Worm (Caenorhabditis elegans) whole organism, late embryonic: ENCODE data around the gene E02H1.1.

Experiments used
- C08G9.2 ChIP-seq: sonication (generic microtip); optimal IDR thresholded peaks from 2 replicates; lab custom pipeline; 2016; ENCODE audit warnings: mild to moderate bottlenecking, missing genetic modification characterization, moderate library complexity, missing compliant biosample characterization
- F13H6.1 ChIP-seq: sonication (generic microtip); optimal IDR thresholded peaks from 2 replicates; lab custom pipeline; 2016; ENCODE audit warnings: missing genetic modification characterization, missing compliant biosample characterization
- K02D7.2 ChIP-seq: sonication (generic microtip); optimal IDR thresholded peaks from 2 replicates; lab custom pipeline; 2017; ENCODE audit warnings: mild to moderate bottlenecking, missing genetic modification characterization, missing compliant biosample characterization
- K09A11.1 ChIP-seq: sonication (generic microtip); optimal IDR thresholded peaks from 2 replicates; lab custom pipeline; 2017; ENCODE audit warnings: antibody characterized with exemption, mild to moderate bottlenecking, missing genetic modification characterization, missing compliant biosample characterization; ENCODE audit not compliant: insufficient read depth
- T23F11.4 ChIP-seq: fragments of 200-800 bp; sonication (Bioruptor generic); optimal IDR thresholded peaks from 2 replicates; lab custom pipeline; 2018; ENCODE audit warnings: mild to moderate bottlenecking, missing genetic modification characterization, missing compliant biosample characterization
- Y22D7AL.16 ChIP-seq: sonication (generic microtip); optimal IDR thresholded peaks from 2 replicates; lab custom pipeline; 2016; ENCODE audit warnings: missing genetic modification characterization, missing compliant biosample characterization
- ama-1 ChIP-seq: fragments of 150-350 bp; optimal IDR thresholded peaks from 2 replicates; lab custom pipeline; 2014
- ceh-2 ChIP-seq: sonication (generic microtip); optimal IDR thresholded peaks from 2 replicates; lab custom pipeline; 2016; ENCODE audit warnings: missing genotype, missing genetic modification characterization, missing compliant biosample characterization
- ceh-22 ChIP-seq: sonication (generic microtip); optimal IDR thresholded peaks from 2 replicates; lab custom pipeline; 2017; ENCODE audit warnings: missing biosample characterization, missing genetic modification characterization
- ceh-24 ChIP-seq: sonication (generic microtip); optimal IDR thresholded peaks from 2 replicates; lab custom pipeline; 2016; ENCODE audit warnings: mild to moderate bottlenecking, missing genetic modification characterization, missing compliant biosample characterization
- ceh-45 ChIP-seq: fragments of 200-800 bp; sonication (Bioruptor generic); IDR thresholded peaks from 2 replicates; pipeline ENCODE4 v1.3.6; 2022; ENCODE audit warnings: missing genetic modification reagents, missing genetic modification characterization, missing compliant biosample characterization
- ceh-48 ChIP-seq: sonication (generic microtip); optimal IDR thresholded peaks from 2 replicates; lab custom pipeline; 2016; ENCODE audit warnings: missing genetic modification characterization, inconsistent platforms, missing compliant biosample characterization
- ceh-9 ChIP-seq: sonication (generic microtip); optimal IDR thresholded peaks from 2 replicates; lab custom pipeline; 2016; ENCODE audit warnings: mild to moderate bottlenecking, missing genetic modification characterization, inconsistent platforms, missing compliant biosample characterization
- che-1 ChIP-seq: sonication (generic microtip); optimal IDR thresholded peaks from 2 replicates; lab custom pipeline; 2016; ENCODE audit warnings: mild to moderate bottlenecking, missing genetic modification characterization, missing compliant biosample characterization
- dmd-4 ChIP-seq: sonication (generic microtip); optimal IDR thresholded peaks from 2 replicates; lab custom pipeline; 2016; ENCODE audit warnings: borderline replicate concordance, missing genetic modification characterization, missing compliant biosample characterization
- elt-2 ChIP-seq: sonication (generic microtip); optimal IDR thresholded peaks from 2 replicates; lab custom pipeline; 2016; ENCODE audit warnings: missing genetic modification reagents, missing genetic modification characterization, missing compliant biosample characterization
- elt-4 ChIP-seq: sonication (generic microtip); optimal IDR thresholded peaks from 2 replicates; lab custom pipeline; 2016; ENCODE audit warnings: missing genetic modification characterization, missing compliant biosample characterization
- ets-4 ChIP-seq: sonication (generic microtip); optimal IDR thresholded peaks from 2 replicates; lab custom pipeline; 2016; ENCODE audit warnings: missing genetic modification characterization, missing compliant biosample characterization
- eyg-1 ChIP-seq: sonication (generic microtip); optimal IDR thresholded peaks from 2 replicates; lab custom pipeline; 2016; ENCODE audit warnings: missing genotype, missing genetic modification characterization, missing compliant biosample characterization
- fkh-10 ChIP-seq: fragments of 150-350 bp; optimal IDR thresholded peaks from 2 replicates; lab custom pipeline; 2014; ENCODE audit warnings: missing biosample characterization, missing genetic modification reagents, missing genetic modification characterization
- gmeb-2 ChIP-seq: sonication (generic microtip); optimal IDR thresholded peaks from 2 replicates; lab custom pipeline; 2016; ENCODE audit warnings: missing genetic modification characterization, inconsistent platforms, missing compliant biosample characterization
- hlh-13 ChIP-seq: fragments of 200-800 bp; sonication (Bioruptor generic); optimal IDR thresholded peaks from 2 replicates; lab custom pipeline; 2018; ENCODE audit warnings: mild to moderate bottlenecking, missing genetic modification characterization, missing compliant biosample characterization
- hlh-15 ChIP-seq: sonication (generic microtip); optimal IDR thresholded peaks from 2 replicates; lab custom pipeline; 2016; ENCODE audit warnings: missing genetic modification characterization, missing compliant biosample characterization
- hlh-30 ChIP-seq: sonication (generic microtip); optimal IDR thresholded peaks from 2 replicates; lab custom pipeline; 2017; ENCODE audit warnings: antibody characterized with exemption, missing genetic modification characterization, missing compliant biosample characterization; ENCODE audit not compliant: insufficient read depth
- mec-3 ChIP-seq: sonication (generic microtip); optimal IDR thresholded peaks from 2 replicates; lab custom pipeline; 2016; ENCODE audit warnings: borderline replicate concordance, missing genetic modification characterization, missing compliant biosample characterization
- nfya-1 ChIP-seq: sonication (generic microtip); optimal IDR thresholded peaks from 2 replicates; lab custom pipeline; 2017; ENCODE audit warnings: missing genetic modification characterization, mild to moderate bottlenecking, missing compliant biosample characterization, antibody characterized with exemption, moderate library complexity
- nhr-232 ChIP-seq: sonication (generic microtip); optimal IDR thresholded peaks from 2 replicates; lab custom pipeline; 2016; ENCODE audit warnings: missing genetic modification characterization, missing compliant biosample characterization
- pag-3 ChIP-seq: sonication (generic microtip); optimal IDR thresholded peaks from 2 replicates; lab custom pipeline; 2016; ENCODE audit warnings: missing compliant biosample characterization, missing genetic modification characterization, borderline replicate concordance
- tbx-2 ChIP-seq: sonication (generic microtip); optimal IDR thresholded peaks from 2 replicates; lab custom pipeline; 2016; ENCODE audit warnings: missing genetic modification characterization, missing compliant biosample characterization
- tbx-7 ChIP-seq: sonication (generic microtip); optimal IDR thresholded peaks from 2 replicates; lab custom pipeline; 2016; ENCODE audit warnings: missing genotype, missing genetic modification characterization, missing compliant biosample characterization
- ttx-3 ChIP-seq: sonication (generic microtip); optimal IDR thresholded peaks from 2 replicates; lab custom pipeline; 2016; ENCODE audit warnings: missing genetic modification reagents, missing genetic modification characterization, missing compliant biosample characterization
- unc-3 ChIP-seq, 2 experiments: fragments of 200-800 bp in 1 of 2; sonication (Bioruptor generic) in 1 of 2; sonication (generic microtip) in 1 of 2; conservative IDR thresholded peaks in 1 of 2; optimal IDR thresholded peaks in 1 of 2; 2 replicates each; pipeline versions ENCODE4 v1.3.6 to Lab custom; 2016 to 2022; ENCODE audit warnings: missing compliant biosample characterization in 2 of 2, missing genetic modification characterization in 2 of 2, missing genetic modification reagents in 1 of 2
- unc-86 ChIP-seq: sonication (generic microtip); optimal IDR thresholded peaks from 2 replicates; lab custom pipeline; 2016; ENCODE audit warnings: missing genetic modification characterization, missing compliant biosample characterization

Gene E02H1.1

DNA sequence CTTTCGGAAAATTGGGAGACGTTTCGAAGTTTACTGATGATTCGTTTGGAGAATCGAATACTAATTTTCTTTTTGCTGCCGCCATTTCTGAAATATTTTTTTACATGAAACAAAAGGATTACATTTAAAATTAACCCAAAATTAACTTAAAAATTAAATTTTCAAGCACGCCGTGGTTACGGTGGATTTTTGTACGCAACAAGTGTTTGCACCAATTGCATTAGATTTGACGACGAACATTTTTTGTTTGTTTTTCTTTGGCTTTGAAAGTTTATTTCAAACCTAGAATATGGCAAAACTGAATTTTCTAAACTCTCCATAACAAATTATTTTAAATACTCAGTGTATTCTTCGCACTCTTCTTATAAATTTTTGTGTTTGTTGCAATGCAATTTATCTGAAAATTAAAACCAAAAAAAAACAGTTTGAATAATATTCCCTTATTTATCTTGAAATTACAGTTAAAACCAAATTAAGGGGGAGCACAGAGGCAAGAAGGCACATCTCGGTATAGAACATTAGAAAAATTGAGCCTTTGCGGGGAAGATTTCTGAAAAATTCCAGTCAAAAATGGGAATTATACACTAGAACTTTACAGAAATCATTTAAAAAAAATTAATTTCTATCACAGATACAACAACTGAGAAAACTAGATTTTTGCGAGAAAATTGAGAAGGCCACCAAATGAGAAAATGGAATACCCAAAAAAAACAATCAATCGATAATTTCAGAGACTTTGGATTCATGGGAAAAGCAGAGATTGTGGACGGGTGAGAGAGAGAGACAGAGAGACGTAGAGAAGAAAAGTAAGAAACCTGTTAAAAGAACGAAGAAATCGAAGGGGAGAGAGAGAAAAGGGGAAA is 26.3 kb upstream of the E02H1.1 start, which contains the start of gene hal-3:
Gene hal-3 (minus strand): TSS at position 87 of the 863 bp plus-strand sequence.
- TF ChIP-seq ama-1 (lab: Kevin White, UChicago) (no peak), ets-4 (no peak), elt-2 (no peak)

DNA sequence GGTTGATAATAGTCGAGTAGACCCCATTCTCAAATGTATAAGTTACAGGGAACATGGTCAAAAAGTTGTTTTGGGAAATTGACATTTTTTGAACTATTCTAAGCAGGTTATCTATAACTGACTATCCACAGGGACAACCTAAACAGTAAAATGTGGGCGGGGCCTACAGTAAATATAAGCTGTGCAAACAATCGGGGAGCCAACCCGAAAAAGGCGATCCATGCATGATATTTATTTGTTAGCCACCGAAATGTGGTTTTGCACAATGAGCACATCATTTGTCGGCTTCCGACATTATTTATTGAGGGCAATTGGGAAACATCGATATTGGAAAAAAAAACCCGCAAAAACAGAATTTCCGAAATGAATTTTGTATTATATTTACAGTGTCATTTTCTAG is 23.8 kb upstream of the E02H1.1 start, which contains the start of gene hlh-6:
Gene hlh-6 (minus strand): TSS at position 101 of the 400 bp plus-strand sequence.
- TF ChIP-seq tbx-2 (tag; lab: Kevin White, UChicago) (no peak), ceh-9 (tag; lab: Kevin White, UChicago) (no peak), ttx-3 (tag; lab: Kevin White, UChicago) (no peak), F13H6.1 (tag; lab: Kevin White, UChicago) (no peak), unc-3 (GFP tag; conservative IDR thresholded peaks at IDR 0.05; lab: Robert Waterston, UW) (no peak), unc-3 (tag; optimal IDR thresholded peaks at IDR 0.05; lab: Kevin White, UChicago) (no peak), fkh-10 (no peak), hlh-15 (no peak), nfya-1 (tag; lab: Kevin White, UChicago) (no peak), elt-4 (tag; lab: Kevin White, UChicago) (no peak), hlh-30 (no peak), Y22D7AL.16 (no peak), mec-3 (tag; lab: Kevin White, UChicago) (no peak), ceh-45 (GFP tag; lab: Robert Waterston, UW) (no peak), che-1 (tag; lab: Kevin White, UChicago) (no peak), dmd-4 (no peak)

DNA sequence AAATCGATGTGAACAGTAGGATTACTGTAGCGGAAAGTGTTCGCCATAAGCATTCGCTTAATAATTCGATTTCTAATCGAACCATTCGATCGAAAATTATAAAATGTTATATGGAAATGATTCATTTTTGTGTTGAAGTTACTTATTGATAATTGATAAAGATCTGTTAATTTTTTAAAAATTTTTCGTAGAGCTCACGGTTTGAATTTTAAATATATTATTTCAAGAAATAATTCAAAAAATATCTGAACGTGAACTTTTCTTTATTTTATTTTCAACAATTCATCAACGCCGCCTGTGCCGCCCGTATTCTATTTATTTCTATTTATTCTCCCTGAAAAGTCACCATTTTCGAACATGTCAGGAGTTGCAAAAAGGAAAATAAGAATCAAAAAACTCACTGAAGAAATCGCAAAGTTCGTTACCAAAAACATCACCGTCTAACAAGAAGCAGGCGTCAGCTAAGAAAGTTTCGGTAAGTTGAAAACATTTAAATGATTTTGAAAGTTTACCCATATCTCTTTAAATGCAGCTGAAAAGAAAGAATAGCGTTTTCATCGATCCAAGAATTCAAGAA is 20.5 kb upstream of the E02H1.1 start, which contains the start of the genes T15H9.5 and T15H9.4:
Gene T15H9.5 (minus strand): TSS at position 101 of the 577 bp plus-strand sequence.
Gene T15H9.4 (plus strand): TSS at position 527 of the 577 bp plus-strand sequence.
- TF ChIP-seq K02D7.2 (tag; lab: Kevin White, UChicago) (no peak), K09A11.1 (no peak), mec-3 (tag; lab: Kevin White, UChicago) (no peak), C08G9.2 (tag; lab: Kevin White, UChicago) (no peak), unc-86 (tag; lab: Kevin White, UChicago) (no peak), pag-3 (no peak)

DNA sequence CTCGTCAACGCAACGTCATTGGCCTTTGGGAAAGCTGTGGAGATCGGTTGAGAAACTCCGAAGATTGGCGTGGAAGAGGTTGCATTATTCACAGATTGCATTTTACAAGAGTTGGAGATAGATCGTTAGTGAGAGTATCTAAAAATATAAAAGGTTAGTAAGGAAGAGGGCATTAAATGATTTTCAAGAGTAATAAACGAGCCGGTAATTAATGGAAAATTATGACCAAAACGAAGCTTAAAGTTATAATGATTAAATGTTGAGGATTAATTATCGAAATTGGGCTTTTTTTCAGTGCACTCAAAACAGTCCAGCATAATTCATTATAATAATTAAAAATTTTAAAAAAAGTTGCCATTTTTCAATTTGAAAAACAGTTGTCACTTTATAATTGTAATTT is 18.3 kb upstream of the E02H1.1 start, which contains the start of gene pap-2:
Gene pap-2 (minus strand): TSS at position 101 of the 400 bp plus-strand sequence.
- no peak for TF ChIP-seq eyg-1
- no peak for TF ChIP-seq tbx-2 (tag; lab: Kevin White, UChicago)
- TF ChIP-seq nhr-232 (tag; lab: Kevin White, UChicago): no peak
- no peak for TF ChIP-seq ceh-2 (tag; lab: Kevin White, UChicago)
- TF ChIP-seq ceh-48 (tag; lab: Kevin White, UChicago): no peak
- TF ChIP-seq gmeb-2 (tag; lab: Kevin White, UChicago): no peak
- no peak for TF ChIP-seq T23F11.4 (GFP tag; lab: Kevin White, UChicago)
- TF ChIP-seq elt-2: no peak
- TF ChIP-seq ceh-45 (GFP tag; lab: Robert Waterston, UW): no peak
- no peak for TF ChIP-seq che-1 (tag; lab: Kevin White, UChicago)
- no peak for TF ChIP-seq ceh-24 (tag; lab: Kevin White, UChicago)
- TF ChIP-seq tbx-7 (tag; lab: Kevin White, UChicago): no peak
- TF ChIP-seq hlh-13 (GFP tag; lab: Kevin White, UChicago): no peak
- no peak for TF ChIP-seq ceh-22 (tag; lab: Kevin White, UChicago)
- TF ChIP-seq, all 69 proteins: peak for 0
